Worm (Caenorhabditis elegans): Measurements from ENCODE around the gene ulp-1.

DNA sequence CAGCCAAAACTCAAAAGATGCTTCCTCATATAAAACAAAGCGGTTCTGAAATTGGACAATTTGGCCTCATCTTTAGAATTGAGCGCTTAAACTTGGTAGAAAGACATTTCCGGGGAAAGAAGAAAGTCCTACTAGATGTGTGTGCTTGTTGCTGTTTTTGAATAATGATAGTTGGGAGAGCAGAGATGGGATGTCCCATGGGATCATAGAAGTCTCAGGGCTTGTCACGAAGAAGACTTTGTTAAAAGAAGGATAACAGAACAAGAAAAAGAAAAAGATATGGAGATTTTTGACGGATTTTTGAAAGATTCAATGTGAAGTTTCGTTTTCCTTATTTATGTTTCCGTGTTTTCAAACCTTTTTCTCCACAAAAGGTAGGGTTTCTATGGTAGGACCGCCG is 49.1 kb upstream of the ulp-1 start, which contains the start of gene ZC155.2:
- no peak for TF ChIP-seq K09A11.1 (tag; optimal IDR thresholded peaks at IDR 0.05; ENCODE audit: insufficient read depth)
- TF ChIP-seq fkh-10 (GFP tag; optimal IDR thresholded peaks at IDR 0.05) = no peak
- TF ChIP-seq zip-5 (tag; optimal IDR thresholded peaks at IDR 0.05) = no peak
- TF ChIP-seq ceh-9 (tag; optimal IDR thresholded peaks at IDR 0.05) = no peak
- TF ChIP-seq odd-2 (tag; optimal IDR thresholded peaks at IDR 0.05) = no peak
- TF ChIP-seq ceh-34 (tag; optimal IDR thresholded peaks at IDR 0.05) = no peak
- no peak for TF ChIP-seq lin-11 (tag; optimal IDR thresholded peaks at IDR 0.05)
- no peak for TF ChIP-seq tbx-2 (tag; optimal IDR thresholded peaks at IDR 0.05)
- TF ChIP-seq sox-2 (GFP tag; IDR thresholded peaks at IDR 0.05) = no peak
- no peak for TF ChIP-seq ttx-3 (tag; optimal IDR thresholded peaks at IDR 0.05)

All from whole organism, late embryonic.